Worm (Caenorhabditis elegans) whole organism, L4/young adult: Measurements from ENCODE around the gene plst-1.

Experiments used
- dao-5 ChIP-seq: sonication (generic microtip); optimal IDR thresholded peaks from 2 replicates; lab custom pipeline; 2016; ENCODE audit warnings: missing genotype, missing genetic modification characterization, moderate library complexity, missing compliant biosample characterization
- him-1 ChIP-seq: sonication (generic microtip); optimal IDR thresholded peaks from 2 replicates; lab custom pipeline; 2016; ENCODE audit warnings: missing genotype, missing genetic modification reagents, missing genetic modification characterization, missing compliant biosample characterization

ce11 chrIV:1261930-1262329 lies 27.5 kb upstream of the plst-1 start:
- TF ChIP-seq him-1 (no peak), dao-5 (no peak)
